Worm (Caenorhabditis elegans) whole organism, L1 larva: ENCODE measurements around the gene grl-25.

Experiments used
- C04F5.9 ChIP-seq: sonication (generic microtip); optimal IDR thresholded peaks from 2 replicates; lab custom pipeline; 2016; ENCODE audit warnings: missing genetic modification characterization, missing compliant biosample characterization
- C16A3.4 ChIP-seq: fragments of 150-350 bp; optimal IDR thresholded peaks from 2 replicates; lab custom pipeline; 2014; ENCODE audit warnings: missing biosample characterization, missing genetic modification characterization
- C34B4.2 ChIP-seq: sonication (generic microtip); optimal IDR thresholded peaks from 2 replicates; lab custom pipeline; 2017; ENCODE audit warnings: mild to moderate bottlenecking, missing genetic modification characterization, missing compliant biosample characterization
- F16B12.6 ChIP-seq: fragments of 150-350 bp; optimal IDR thresholded peaks from 2 replicates; lab custom pipeline; 2014; ENCODE audit warnings: missing biosample characterization, missing genetic modification characterization
- aly-2 ChIP-seq: fragments of 150-350 bp; optimal IDR thresholded peaks from 2 replicates; lab custom pipeline; 2014; ENCODE audit warnings: missing biosample characterization, missing genetic modification characterization
- ama-1 ChIP-seq: fragments of 150-350 bp; optimal IDR thresholded peaks from 2 replicates; lab custom pipeline; 2014
- blmp-1 ChIP-seq: fragments of 150-350 bp; optimal IDR thresholded peaks from 2 replicates; lab custom pipeline; 2014; ENCODE audit warnings: missing biosample characterization, missing genetic modification characterization
- ceh-63 ChIP-seq: fragments of 200-800 bp; sonication (Bioruptor generic); optimal IDR thresholded peaks from 2 replicates; lab custom pipeline; 2018; ENCODE audit warnings: mild to moderate bottlenecking, missing genetic modification characterization, missing compliant biosample characterization
- ceh-8 ChIP-seq: fragments of 200-800 bp; sonication (Bioruptor generic); optimal IDR thresholded peaks from 2 replicates; lab custom pipeline; 2018; ENCODE audit warnings: mild to moderate bottlenecking, missing genetic modification characterization, moderate library complexity, missing compliant biosample characterization
- ceh-82 ChIP-seq, 3 experiments: fragments of 150-350 bp in 1 of 3; sonication (generic microtip) in 2 of 3; optimal IDR thresholded peaks; 2 replicates each; lab custom pipeline; 2014 to 2017; ENCODE audit warnings: missing biosample characterization in 3 of 3, missing genetic modification characterization in 3 of 3
- ceh-88 ChIP-seq: fragments of 200-800 bp; sonication (Bioruptor generic); IDR thresholded peaks from 2 replicates; pipeline ENCODE4 v1.3.6; 2022; ENCODE audit warnings: missing genetic modification characterization, missing compliant biosample characterization
- dpl-1 ChIP-seq, 3 experiments: fragments of 150-350 bp in 2 of 3; sonication (generic microtip) in 1 of 3; optimal IDR thresholded peaks; 2 replicates each; lab custom pipeline; 2014 to 2017; ENCODE audit warnings: missing biosample characterization in 3 of 3, missing genetic modification characterization in 3 of 3, missing genetic modification reagents in 3 of 3
- efl-1 ChIP-seq, 4 experiments: fragments of 150-350 bp; optimal IDR thresholded peaks in 3 of 4; peaks in 1 of 4; 1 replicate in 1 of 4; 2 replicates in 3 of 4; lab custom pipeline; 2014; ENCODE audit warnings: missing biosample characterization in 2 of 4, missing genetic modification characterization in 2 of 4, missing genetic modification reagents in 2 of 4
- egl-13 ChIP-seq: sonication (generic microtip); optimal IDR thresholded peaks from 2 replicates; lab custom pipeline; 2016; ENCODE audit warnings: missing genotype, missing genetic modification reagents, missing genetic modification characterization, missing compliant biosample characterization
- elt-2 ChIP-seq: sonication (generic microtip); optimal IDR thresholded peaks from 2 replicates; lab custom pipeline; 2016; ENCODE audit warnings: missing genetic modification characterization, mild to moderate bottlenecking, inconsistent platforms, missing compliant biosample characterization, missing genetic modification reagents
- elt-3 ChIP-seq, 6 experiments: fragments of 150-350 bp in 1 of 6; sonication (generic microtip); optimal IDR thresholded peaks; 2 replicates each; lab custom pipeline; 2017 to 2018; ENCODE audit warnings: missing biosample characterization in 6 of 6, missing genetic modification characterization in 6 of 6, inconsistent platforms in 1 of 6
- fkh-10 ChIP-seq: sonication (generic microtip); optimal IDR thresholded peaks from 2 replicates; lab custom pipeline; 2017; ENCODE audit warnings: missing biosample characterization, missing genetic modification reagents, missing genetic modification characterization
- fkh-8 ChIP-seq: sonication (generic microtip); optimal IDR thresholded peaks from 2 replicates; lab custom pipeline; 2016; ENCODE audit warnings: mild to moderate bottlenecking, missing genetic modification characterization, missing compliant biosample characterization
- grh-1 ChIP-seq: fragments of 200-800 bp; sonication (Bioruptor generic); IDR thresholded peaks from 2 replicates; pipeline ENCODE4 v1.3.6; 2022; ENCODE audit warnings: missing genetic modification reagents, missing genetic modification characterization, missing compliant biosample characterization
- hlh-4 ChIP-seq: sonication (generic microtip); optimal IDR thresholded peaks from 2 replicates; lab custom pipeline; 2016; ENCODE audit warnings: mild to moderate bottlenecking, missing genetic modification characterization, missing compliant biosample characterization
- jun-1 ChIP-seq: fragments of 150-350 bp; optimal IDR thresholded peaks from 2 replicates; lab custom pipeline; 2014; ENCODE audit warnings: missing biosample characterization, missing genetic modification reagents, missing genetic modification characterization
- lin-14 ChIP-seq: fragments of 200-800 bp; sonication (Bioruptor generic); optimal IDR thresholded peaks from 2 replicates; lab custom pipeline; 2018; ENCODE audit warnings: mild to moderate bottlenecking, missing genetic modification characterization, moderate library complexity, missing compliant biosample characterization
- lin-15B ChIP-seq: fragments of 150-350 bp; sonication (generic microtip); optimal IDR thresholded peaks from 3 replicates; lab custom pipeline; 2014; ENCODE audit warnings: missing biosample characterization, missing genetic modification characterization
- lin-35 ChIP-seq, 2 experiments: fragments of 150-350 bp; optimal IDR thresholded peaks; 2 replicates each; lab custom pipeline; 2014; ENCODE audit warnings: missing biosample characterization in 2 of 2, missing genetic modification characterization in 2 of 2, missing genetic modification reagents in 2 of 2
- lsy-2 ChIP-seq, 2 experiments: fragments of 150-350 bp; optimal IDR thresholded peaks; 2 replicates each; lab custom pipeline; 2014; ENCODE audit warnings: missing biosample characterization in 2 of 2, missing genetic modification characterization in 2 of 2
- mep-1 ChIP-seq: fragments of 150-350 bp; optimal IDR thresholded peaks from 2 replicates; lab custom pipeline; 2014; ENCODE audit warnings: missing biosample characterization, missing genetic modification characterization
- nhr-11 ChIP-seq: fragments of 150-350 bp; optimal IDR thresholded peaks from 2 replicates; lab custom pipeline; 2014; ENCODE audit warnings: missing biosample characterization, missing genetic modification characterization
- nhr-20 ChIP-seq: sonication (generic microtip); optimal IDR thresholded peaks from 2 replicates; lab custom pipeline; 2016; ENCODE audit warnings: mild to moderate bottlenecking, missing genetic modification characterization, missing compliant biosample characterization
- nhr-237 ChIP-seq: fragments of 150-350 bp; optimal IDR thresholded peaks from 2 replicates; lab custom pipeline; 2014; ENCODE audit warnings: missing biosample characterization, missing genetic modification characterization
- nhr-28 ChIP-seq: fragments of 150-350 bp; optimal IDR thresholded peaks from 2 replicates; lab custom pipeline; 2014; ENCODE audit warnings: missing biosample characterization, missing genetic modification characterization
- nhr-47 ChIP-seq: sonication (generic microtip); optimal IDR thresholded peaks from 2 replicates; lab custom pipeline; 2016; ENCODE audit warnings: mild to moderate bottlenecking, missing genetic modification characterization, moderate library complexity, missing compliant biosample characterization
- nhr-71 ChIP-seq: sonication (generic microtip); optimal IDR thresholded peaks from 2 replicates; lab custom pipeline; 2016; ENCODE audit warnings: mild to moderate bottlenecking, missing genetic modification characterization, moderate library complexity, missing compliant biosample characterization
- nhr-85 ChIP-seq: sonication (generic microtip); peaks from one replicate; lab custom pipeline; 2016; ENCODE audit warnings: missing genetic modification characterization, inconsistent platforms, missing compliant biosample characterization
- pax-3 ChIP-seq: fragments of 200-800 bp; sonication (Bioruptor generic); optimal IDR thresholded peaks from 2 replicates; lab custom pipeline; 2018; ENCODE audit warnings: mild to moderate bottlenecking, missing genetic modification characterization, moderate library complexity, missing compliant biosample characterization
- skn-1 ChIP-seq: fragments of 150-350 bp; optimal IDR thresholded peaks from 2 replicates; lab custom pipeline; 2014; ENCODE audit warnings: missing biosample characterization, missing genetic modification characterization
- snpc-4 ChIP-seq: fragments of 150-350 bp; optimal IDR thresholded peaks from 2 replicates; lab custom pipeline; 2014; ENCODE audit warnings: missing biosample characterization, missing genetic modification characterization
- snu-23 ChIP-seq: sonication (generic microtip); optimal IDR thresholded peaks from 2 replicates; lab custom pipeline; 2016; ENCODE audit warnings: missing genetic modification characterization, missing compliant biosample characterization
- sox-4 ChIP-seq: sonication (generic microtip); optimal IDR thresholded peaks from 2 replicates; lab custom pipeline; 2016; ENCODE audit warnings: missing genetic modification characterization, missing compliant biosample characterization
- sptf-1 ChIP-seq: fragments of 150-350 bp; optimal IDR thresholded peaks from 2 replicates; lab custom pipeline; 2014; ENCODE audit warnings: missing biosample characterization, missing genetic modification characterization
- sup-37 ChIP-seq: fragments of 200-800 bp; sonication (Bioruptor generic); optimal IDR thresholded peaks from 2 replicates; lab custom pipeline; 2018; ENCODE audit warnings: mild to moderate bottlenecking, missing genetic modification characterization, missing compliant biosample characterization
- swsn-7 ChIP-seq: sonication (generic microtip); optimal IDR thresholded peaks from 2 replicates; lab custom pipeline; 2016; ENCODE audit warnings: missing genetic modification characterization, missing compliant biosample characterization
- tbx-2 ChIP-seq: sonication (generic microtip); optimal IDR thresholded peaks from 2 replicates; lab custom pipeline; 2016; ENCODE audit warnings: missing genetic modification characterization, missing compliant biosample characterization
- unc-130 ChIP-seq: fragments of 150-350 bp; optimal IDR thresholded peaks from 2 replicates; lab custom pipeline; 2017; ENCODE audit warnings: missing biosample characterization, missing genetic modification characterization, inconsistent platforms
- unc-30 ChIP-seq: sonication (generic microtip); optimal IDR thresholded peaks from 2 replicates; lab custom pipeline; 2017; ENCODE audit warnings: missing biosample characterization, missing genetic modification characterization
- unc-62 ChIP-seq: fragments of 150-350 bp; optimal IDR thresholded peaks from 2 replicates; lab custom pipeline; 2014; ENCODE audit warnings: missing biosample characterization, missing genetic modification reagents, missing genetic modification characterization
- xbp-1 ChIP-seq: sonication (generic microtip); optimal IDR thresholded peaks from 2 replicates; lab custom pipeline; 2016; ENCODE audit warnings: missing genetic modification characterization, missing compliant biosample characterization
- zip-4 ChIP-seq: fragments of 200-800 bp; sonication (Bioruptor generic); optimal IDR thresholded peaks from 2 replicates; lab custom pipeline; 2018; ENCODE audit warnings: mild to moderate bottlenecking, missing genetic modification characterization, moderate library complexity, missing compliant biosample characterization
- ztf-4 ChIP-seq: fragments of 150-350 bp; optimal IDR thresholded peaks from 2 replicates; lab custom pipeline; 2014; ENCODE audit warnings: missing biosample characterization, missing genetic modification characterization

Gene grl-25

ce11 chrIII:8926512-8926911, 35.6 kb upstream of the grl-25 start:
- peak; percentile 20 for TF ChIP-seq snu-23
- TF ChIP-seq nhr-71 (tag; lab: Kevin White, UChicago), result peak; percentile 13
- no peak for TF ChIP-seq nhr-11
- TF ChIP-seq dpl-1 (GFP tag; optimal IDR thresholded peaks at IDR 0.05; lab: Kevin White, UChicago), result peak in 2 of 3 experiments; percentile 6 to 26
- TF ChIP-seq mep-1 (tag; lab: Kevin White, UChicago), result peak; percentile 33
- no peak for TF ChIP-seq swsn-7 (tag; lab: Kevin White, UChicago)
- TF ChIP-seq blmp-1, result peak; percentile 87
- TF ChIP-seq fkh-10 (GFP tag; lab: Kevin White, UChicago), result no peak
- peak; percentile 62 for TF ChIP-seq lin-14 (GFP tag; lab: Kevin White, UChicago)
- TF ChIP-seq nhr-20 (tag; lab: Kevin White, UChicago), result peak; percentile 50
- TF ChIP-seq, all 84 proteins: peak for 7

ce11 chrIII:8929723-8930122, 32.4 kb upstream of the grl-25 start, which contains the start of gene arrd-15:
TSS of gene arrd-15 (plus strand) at chrIII:8930023.
- TF ChIP-seq jun-1 (no peak), elt-3 (tag; optimal IDR thresholded peaks at IDR 0.05; lab: Kevin White, UChicago) (no peak), lin-14 (GFP tag; lab: Kevin White, UChicago) (no peak), hlh-4 (tag; lab: Kevin White, UChicago) (no peak), efl-1 (optimal IDR thresholded peaks at IDR 0.05; lab: Kevin White, UChicago) (no peak), efl-1 (GFP tag; optimal IDR thresholded peaks at IDR 0.05 in 1 of 2; lab: Kevin White, UChicago) (no peak), elt-2 (tag; lab: Kevin White, UChicago) (no peak), F16B12.6 (tag; lab: Kevin White, UChicago) (no peak), skn-1 (no peak), unc-62 (GFP tag; lab: Kevin White, UChicago) (no peak), ama-1 (no peak)

- TF ChIP-seq unc-130 (tag; lab: Kevin White, UChicago), result no peak
- TF ChIP-seq C04F5.9 (tag; lab: Kevin White, UChicago), result no peak
- no peak for TF ChIP-seq lin-35 (GFP tag; optimal IDR thresholded peaks at IDR 0.05; lab: Kevin White, UChicago)
- no peak for TF ChIP-seq pax-3 (tag; lab: Kevin White, UChicago)
- no peak for TF ChIP-seq nhr-47 (tag; lab: Kevin White, UChicago)
- no peak for TF ChIP-seq grh-1 (GFP tag; lab: Robert Waterston, UW)
- TF ChIP-seq nhr-85 (tag; lab: Kevin White, UChicago), result no peak
- TF ChIP-seq nhr-28 (tag; lab: Kevin White, UChicago), result no peak
- no peak for TF ChIP-seq C16A3.4 (tag; lab: Kevin White, UChicago)
- TF ChIP-seq aly-2, result no peak
- no peak for TF ChIP-seq hlh-4 (tag; lab: Kevin White, UChicago)
- no peak for TF ChIP-seq snpc-4 (tag; lab: Kevin White, UChicago)
- no peak for TF ChIP-seq xbp-1 (tag; lab: Kevin White, UChicago)
- no peak for TF ChIP-seq swsn-7 (tag; lab: Kevin White, UChicago)
- no peak for TF ChIP-seq ceh-88 (GFP tag; lab: Robert Waterston, UW)
- peak; percentile 0 for TF ChIP-seq nhr-71 (tag; lab: Kevin White, UChicago)
- TF ChIP-seq ceh-63, result no peak
- TF ChIP-seq C34B4.2, result no peak
- peak in 1 of 3 experiments; percentile 14 for TF ChIP-seq ceh-82 (tag; optimal IDR thresholded peaks at IDR 0.05; lab: Kevin White, UChicago)
- TF ChIP-seq fkh-8, result no peak
- no peak for TF ChIP-seq unc-30 (tag; lab: Kevin White, UChicago)
- TF ChIP-seq nhr-237 (tag; lab: Kevin White, UChicago), result no peak
- no peak for TF ChIP-seq zip-4 (GFP tag; lab: Kevin White, UChicago)
- TF ChIP-seq lsy-2 (tag; optimal IDR thresholded peaks at IDR 0.05; lab: Kevin White, UChicago), result peak in 1 of 2 experiments; percentile 21
- TF ChIP-seq sup-37 (GFP tag; lab: Kevin White, UChicago), result no peak
- TF ChIP-seq lin-14 (GFP tag; lab: Kevin White, UChicago), result peak; percentile 54
- no peak for TF ChIP-seq sptf-1
- no peak for TF ChIP-seq egl-13
- TF ChIP-seq F16B12.6 (tag; lab: Kevin White, UChicago), result no peak
- no peak for TF ChIP-seq tbx-2 (tag; lab: Kevin White, UChicago)
- no peak for TF ChIP-seq ztf-4 (tag; lab: Kevin White, UChicago)
- no peak for TF ChIP-seq ceh-8 (GFP tag; lab: Kevin White, UChicago)
- no peak for TF ChIP-seq skn-1
- no peak for TF ChIP-seq lin-15B (tag; lab: Kevin White, UChicago)
- TF ChIP-seq sox-4 (tag; lab: Kevin White, UChicago), result no peak
- TF ChIP-seq, all 84 proteins: peak for 4
These were observed 28.4 kb upstream of the grl-25 start for ce11 chrIII:8933696-8934095.
